Worm (Caenorhabditis elegans): ENCODE measurements around the gene T05B4.12.

DNA sequence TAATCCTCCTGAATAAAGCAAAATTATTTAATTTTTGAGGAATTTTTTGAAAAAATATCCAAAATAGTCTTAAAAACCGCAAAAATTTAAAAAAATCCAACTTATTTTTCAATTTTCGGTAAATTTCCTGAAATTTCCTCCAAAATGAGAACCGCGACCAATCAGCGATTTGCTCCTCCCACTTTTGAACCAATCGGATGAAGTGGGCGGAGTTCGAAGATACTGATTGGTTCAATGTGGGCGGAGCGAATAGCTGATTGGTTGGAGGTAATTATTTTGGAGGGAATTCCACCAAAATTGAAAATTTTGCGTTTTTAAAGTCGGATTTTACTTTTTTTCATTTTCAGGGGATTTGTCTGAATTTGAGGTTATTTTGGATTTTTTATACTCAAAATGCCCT, 42.2 kb upstream of the T05B4.12 start:
- TF ChIP-seq dao-5 (tag; optimal IDR thresholded peaks at IDR 0.05) (no peak), W03F9.2 (tag; optimal IDR thresholded peaks at IDR 0.05) (no peak)

Measured in whole organism, L4/young adult.